Fruit fly (Drosophila melanogaster) whole organism, prepupa: Measurements from ENCODE around the gene CG33493.

Experiments
- Blimp-1 ChIP-seq: fragments of 200-800 bp; sonication (Bioruptor generic); optimal IDR thresholded peaks from 3 replicates; lab custom pipeline; 2017; ENCODE audit warnings: missing biosample characterization, missing genetic modification characterization, mild to moderate bottlenecking, moderate library complexity, missing genetic modification reagents
- CG10631 ChIP-seq: fragments of 200-800 bp; sonication (Bioruptor generic); optimal IDR thresholded peaks from 2 replicates; lab custom pipeline; 2016; ENCODE audit warnings: missing biosample characterization, missing genetic modification characterization
- CG11762 ChIP-seq: fragments of 200-800 bp; sonication (Bioruptor generic); optimal IDR thresholded peaks from 3 replicates; lab custom pipeline; 2016; ENCODE audit warnings: missing biosample characterization, missing genetic modification characterization; ENCODE audit not compliant: insufficient read depth
- CG11902 ChIP-seq: fragments of 200-800 bp; sonication (Bioruptor generic); optimal IDR thresholded peaks from 3 replicates; lab custom pipeline; 2016; ENCODE audit warnings: missing biosample characterization, missing genetic modification characterization
- CG15336 ChIP-seq: fragments of 200-800 bp; sonication (Bioruptor generic); IDR thresholded peaks from 2 replicates; pipeline ENCODE4 v1.3.6; 2022; ENCODE audit warnings: missing biosample characterization, missing genetic modification characterization
- CG1621 ChIP-seq: fragments of 200-800 bp; sonication (Bioruptor generic); optimal IDR thresholded peaks from 3 replicates; lab custom pipeline; 2018; ENCODE audit warnings: missing biosample characterization, mild to moderate bottlenecking, missing genetic modification characterization
- CG16779 ChIP-seq: fragments of 200-800 bp; sonication (Bioruptor generic); optimal IDR thresholded peaks from 3 replicates; lab custom pipeline; 2017; ENCODE audit warnings: missing biosample characterization, mild to moderate bottlenecking, missing genetic modification characterization
- CG3032 ChIP-seq: fragments of 200-800 bp; optimal IDR thresholded peaks from 2 replicates; lab custom pipeline; 2019; ENCODE audit warnings: missing biosample characterization, mild to moderate bottlenecking, missing genetic modification characterization, moderate library complexity
- CG31627 ChIP-seq: fragments of 200-800 bp; sonication (Bioruptor generic); optimal IDR thresholded peaks from 3 replicates; lab custom pipeline; 2016; ENCODE audit warnings: missing biosample characterization, missing genetic modification characterization
- CG32006 ChIP-seq: fragments of 200-800 bp; sonication (Bioruptor generic); optimal IDR thresholded peaks from 3 replicates; lab custom pipeline; 2017; ENCODE audit warnings: missing biosample characterization, mild to moderate bottlenecking, missing genetic modification characterization
- CG34406 ChIP-seq: fragments of 200-800 bp; sonication (Bioruptor generic); optimal IDR thresholded peaks from 3 replicates; lab custom pipeline; 2016; ENCODE audit warnings: missing biosample characterization, missing genetic modification characterization
- CG3919 ChIP-seq: fragments of 200-800 bp; sonication (Bioruptor generic); optimal IDR thresholded peaks from 3 replicates; lab custom pipeline; 2016; ENCODE audit warnings: missing biosample characterization, missing genetic modification characterization
- CG4318 ChIP-seq: fragments of 200-800 bp; sonication (Bioruptor generic); optimal IDR thresholded peaks from 3 replicates; lab custom pipeline; 2017; ENCODE audit warnings: missing biosample characterization, mild to moderate bottlenecking, missing genetic modification characterization
- CG6163 ChIP-seq: fragments of 200-800 bp; sonication (Bioruptor generic); IDR thresholded peaks from 3 replicates; pipeline ENCODE4 v1.3.6; 2022; ENCODE audit warnings: missing biosample characterization, missing genetic modification characterization
- CG6276 ChIP-seq: fragments of 200-800 bp; sonication (Bioruptor generic); optimal IDR thresholded peaks from 2 replicates; lab custom pipeline; 2017; ENCODE audit warnings: missing biosample characterization, mild to moderate bottlenecking, missing genetic modification characterization
- CG6808 ChIP-seq: fragments of 200-800 bp; sonication (Bioruptor generic); optimal IDR thresholded peaks from 3 replicates; lab custom pipeline; 2017; ENCODE audit warnings: missing biosample characterization, missing genetic modification characterization, mild to moderate bottlenecking, moderate library complexity, missing genetic modification reagents
- CG6854 ChIP-seq: fragments of 200-800 bp; sonication (Bioruptor generic); optimal IDR thresholded peaks from 2 replicates; lab custom pipeline; 2017; ENCODE audit warnings: missing biosample characterization, mild to moderate bottlenecking, missing genetic modification characterization
- CG7368 ChIP-seq: fragments of 200-800 bp; sonication (Bioruptor generic); optimal IDR thresholded peaks from 3 replicates; lab custom pipeline; 2016; ENCODE audit warnings: missing biosample characterization, missing genetic modification characterization
- CG8119 ChIP-seq: fragments of 200-800 bp; sonication (Bioruptor generic); IDR thresholded peaks from 3 replicates; pipeline ENCODE4 v1.3.6; 2022; ENCODE audit warnings: missing biosample characterization, missing genetic modification characterization
- CG8319 ChIP-seq: fragments of 200-800 bp; sonication (Bioruptor generic); optimal IDR thresholded peaks from 3 replicates; lab custom pipeline; 2016; ENCODE audit warnings: missing biosample characterization, missing genetic modification characterization
- CG8632 ChIP-seq: fragments of 200-800 bp; sonication (Bioruptor generic); optimal IDR thresholded peaks from 3 replicates; lab custom pipeline; 2016; ENCODE audit warnings: missing biosample characterization, missing genetic modification characterization
- CG9139 ChIP-seq: fragments of 200-800 bp; sonication (Bioruptor generic); optimal IDR thresholded peaks from 3 replicates; lab custom pipeline; 2017; ENCODE audit warnings: missing biosample characterization, mild to moderate bottlenecking, missing genetic modification characterization
- Eip75B ChIP-seq: fragments of 200-800 bp; sonication (Bioruptor generic); optimal IDR thresholded peaks from 3 replicates; lab custom pipeline; 2016; ENCODE audit warnings: missing biosample characterization, missing genetic modification characterization
- Eip78C ChIP-seq: fragments of 200-800 bp; sonication (Bioruptor generic); peaks from one replicate; lab custom pipeline; 2016; ENCODE audit warnings: missing biosample characterization, missing genetic modification characterization
- Ets21C ChIP-seq: fragments of 200-800 bp; sonication (Bioruptor generic); optimal IDR thresholded peaks from 3 replicates; lab custom pipeline; 2016; ENCODE audit warnings: missing biosample characterization, missing genetic modification characterization
- Ets96B ChIP-seq: fragments of 200-800 bp; optimal IDR thresholded peaks from 2 replicates; lab custom pipeline; 2019; ENCODE audit warnings: missing biosample characterization, mild to moderate bottlenecking, missing genetic modification characterization, moderate library complexity
- Gug ChIP-seq: fragments of 200-800 bp; sonication (Bioruptor generic); IDR thresholded peaks from 2 replicates; pipeline ENCODE4 v1.3.6; 2022; ENCODE audit warnings: missing biosample characterization, missing genetic modification characterization
- Hr38 ChIP-seq: sonication (Bioruptor generic); optimal IDR thresholded peaks from 2 replicates; lab custom pipeline; 2016; ENCODE audit warnings: missing biosample characterization, missing genetic modification characterization
- Hr39 ChIP-seq: fragments of 200-800 bp; sonication (Bioruptor generic); optimal IDR thresholded peaks from 2 replicates; lab custom pipeline; 2016; ENCODE audit warnings: missing biosample characterization, missing genetic modification characterization
- Hr4 ChIP-seq: fragments of 200-800 bp; sonication (Bioruptor generic); optimal IDR thresholded peaks from 3 replicates; lab custom pipeline; 2016; ENCODE audit warnings: missing biosample characterization, missing genetic modification characterization
- Lpt ChIP-seq: fragments of 200-800 bp; sonication (Bioruptor generic); optimal IDR thresholded peaks from 3 replicates; lab custom pipeline; 2016; ENCODE audit warnings: missing biosample characterization, missing genetic modification characterization
- Met ChIP-seq: fragments of 200-800 bp; sonication (Bioruptor generic); optimal IDR thresholded peaks from 3 replicates; lab custom pipeline; 2016; ENCODE audit warnings: missing biosample characterization, missing genetic modification characterization
- OdsH ChIP-seq: fragments of 200-800 bp; sonication (Bioruptor generic); optimal IDR thresholded peaks from 3 replicates; lab custom pipeline; 2016; ENCODE audit warnings: missing biosample characterization, missing genetic modification characterization
- Smox ChIP-seq: fragments of 200-800 bp; sonication (Bioruptor generic); optimal IDR thresholded peaks from 3 replicates; lab custom pipeline; 2016; ENCODE audit warnings: missing biosample characterization, missing genetic modification characterization
- Sox102F ChIP-seq: fragments of 200-800 bp; sonication (Bioruptor generic); optimal IDR thresholded peaks from 2 replicates; lab custom pipeline; 2016; ENCODE audit warnings: missing biosample characterization, mild to moderate bottlenecking, missing genetic modification characterization
- Sox14 ChIP-seq: fragments of 200-800 bp; sonication (Bioruptor generic); optimal IDR thresholded peaks from 3 replicates; lab custom pipeline; 2016; ENCODE audit warnings: missing biosample characterization, missing genetic modification characterization
- Sox15 ChIP-seq: fragments of 200-800 bp; sonication (Bioruptor generic); optimal IDR thresholded peaks from 3 replicates; lab custom pipeline; 2016; ENCODE audit warnings: missing biosample characterization, missing genetic modification characterization
- achi ChIP-seq: fragments of 200-800 bp; sonication (Bioruptor generic); optimal IDR thresholded peaks from 3 replicates; lab custom pipeline; 2016; ENCODE audit warnings: missing biosample characterization, missing genetic modification characterization
- acj6 ChIP-seq: fragments of 200-800 bp; sonication (Bioruptor generic); optimal IDR thresholded peaks from 3 replicates; lab custom pipeline; 2016; ENCODE audit warnings: missing biosample characterization, missing genetic modification characterization
- dac ChIP-seq: fragments of 200-800 bp; sonication (Bioruptor generic); optimal IDR thresholded peaks from 2 replicates; lab custom pipeline; 2017; ENCODE audit warnings: missing biosample characterization, mild to moderate bottlenecking, missing genetic modification characterization
- eg ChIP-seq: fragments of 200-800 bp; sonication (Bioruptor generic); IDR thresholded peaks from 3 replicates; pipeline ENCODE4 v1.3.6; 2022; ENCODE audit warnings: missing biosample characterization, missing genetic modification characterization
- esn ChIP-seq: fragments of 200-800 bp; sonication (Bioruptor generic); optimal IDR thresholded peaks from 2 replicates; lab custom pipeline; 2016; ENCODE audit warnings: missing biosample characterization, mild to moderate bottlenecking, missing genetic modification characterization, moderate library complexity
- fd85E ChIP-seq: fragments of 200-800 bp; sonication (Bioruptor generic); optimal IDR thresholded peaks from 3 replicates; lab custom pipeline; 2016; ENCODE audit warnings: missing biosample characterization, missing genetic modification characterization
- fkh ChIP-seq: fragments of 200-800 bp; sonication (Bioruptor generic); optimal IDR thresholded peaks from 3 replicates; lab custom pipeline; 2017; ENCODE audit warnings: missing biosample characterization, mild to moderate bottlenecking, missing genetic modification characterization, moderate library complexity
- lz ChIP-seq: fragments of 200-800 bp; sonication (Bioruptor generic); optimal IDR thresholded peaks from 3 replicates; lab custom pipeline; 2016; ENCODE audit warnings: missing biosample characterization, missing genetic modification characterization
- net ChIP-seq: fragments of 200-800 bp; sonication (Bioruptor generic); optimal IDR thresholded peaks from 3 replicates; lab custom pipeline; 2016; ENCODE audit warnings: missing biosample characterization, missing genetic modification characterization
- salr ChIP-seq, 2 experiments: fragments of 200-800 bp; sonication (Bioruptor generic); optimal IDR thresholded peaks; 3 replicates each; lab custom pipeline; 2016 to 2018; ENCODE audit warnings: missing biosample characterization in 2 of 2, missing genetic modification characterization in 2 of 2, mild to moderate bottlenecking in 1 of 2
- spab ChIP-seq: fragments of 200-800 bp; sonication (Bioruptor generic); optimal IDR thresholded peaks from 2 replicates; lab custom pipeline; 2017; ENCODE audit warnings: missing biosample characterization, mild to moderate bottlenecking, missing genetic modification characterization, missing genetic modification reagents
- svp ChIP-seq: fragments of 200-800 bp; sonication (Bioruptor generic); peaks from one replicate; lab custom pipeline; 2016; ENCODE audit warnings: missing biosample characterization, missing genetic modification characterization
- topi ChIP-seq: fragments of 200-800 bp; sonication (Bioruptor generic); optimal IDR thresholded peaks from 3 replicates; lab custom pipeline; 2016; ENCODE audit warnings: missing biosample characterization, missing genetic modification characterization
- vri ChIP-seq: fragments of 200-800 bp; sonication (Bioruptor generic); optimal IDR thresholded peaks from 3 replicates; lab custom pipeline; 2016; ENCODE audit warnings: missing biosample characterization, mild to moderate bottlenecking, missing genetic modification characterization

The CG33493 gene

dm6 chr3L:10738347-10739108 is 45.6 kb upstream of the CG33493 start:
- peak; percentile 81 for TF ChIP-seq CG34406 (GFP tag; lab: Kevin White, UChicago)
- TF ChIP-seq dac, result no peak
- peak; percentile 79 for TF ChIP-seq CG3919 (GFP tag; lab: Kevin White, UChicago)
- TF ChIP-seq Sox14, result no peak
- TF ChIP-seq Gug (GFP tag; lab: Robert Waterston, UW), result peak; percentile 37; the same call in 1 of the 2 replicates
- peak; percentile 91 for TF ChIP-seq CG8119
- peak; percentile 73 for TF ChIP-seq CG9139 (GFP tag; lab: Kevin White, UChicago)
- peak; percentile 72 for TF ChIP-seq svp (GFP tag; lab: Kevin White, UChicago)
- TF ChIP-seq esn (GFP tag; lab: Kevin White, UChicago), result peak; percentile 66
- peak; percentile 84 for TF ChIP-seq Ets96B (tag; lab: Kevin White, UChicago)
- TF ChIP-seq CG11902 (GFP tag; lab: Kevin White, UChicago), result peak; percentile 33
- TF ChIP-seq vri, result peak; percentile 29
- TF ChIP-seq Lpt, result peak; percentile 71
- peak; percentile 53 for TF ChIP-seq Hr39 (GFP tag; lab: Kevin White, UChicago)
- peak; percentile 85 for TF ChIP-seq CG3032 (tag; lab: Kevin White, UChicago)
- peak; percentile 50 for TF ChIP-seq Smox (GFP tag; lab: Kevin White, UChicago)
- TF ChIP-seq salr (GFP tag; optimal IDR thresholded peaks at IDR 0.05; lab: Kevin White, UChicago), result peak in 1 of 2 experiments; percentile 60
- TF ChIP-seq Hr4 (GFP tag; lab: Kevin White, UChicago), result peak; percentile 65
- TF ChIP-seq lz (GFP tag; lab: Kevin White, UChicago), result peak; percentile 25
- TF ChIP-seq CG10631 (GFP tag; lab: Kevin White, UChicago), result peak; percentile 80
- TF ChIP-seq net, result peak; percentile 14
- peak; percentile 30 for TF ChIP-seq CG6854 (GFP tag; lab: Kevin White, UChicago)
- peak; percentile 80 for TF ChIP-seq eg
- TF ChIP-seq CG16779 (tag; lab: Kevin White, UChicago), result peak; percentile 52
- no peak for TF ChIP-seq CG1621 (tag; lab: Kevin White, UChicago)
- TF ChIP-seq fd85E (GFP tag; lab: Kevin White, UChicago), result no peak
- TF ChIP-seq topi (GFP tag; lab: Kevin White, UChicago), result peak; percentile 47
- TF ChIP-seq CG6163 (GFP tag; lab: Robert Waterston, UW), result peak; percentile 48
- peak; percentile 82 for TF ChIP-seq CG6808 (GFP tag; lab: Kevin White, UChicago)
- peak; percentile 74 for TF ChIP-seq OdsH (GFP tag; lab: Kevin White, UChicago)
- no peak for TF ChIP-seq Hr38 (GFP tag; lab: Kevin White, UChicago)
- TF ChIP-seq CG32006 (GFP tag; lab: Kevin White, UChicago), result peak; percentile 92
- peak; percentile 80 for TF ChIP-seq CG11762 (GFP tag; lab: Kevin White, UChicago)
- TF ChIP-seq CG6276 (GFP tag; lab: Kevin White, UChicago), result peak; percentile 79
- peak; percentile 40 for TF ChIP-seq Met (GFP tag; lab: Kevin White, UChicago)
- TF ChIP-seq Ets21C (GFP tag; lab: Kevin White, UChicago), result no peak
- peak; percentile 67 for TF ChIP-seq CG8632 (GFP tag; lab: Kevin White, UChicago)
- peak; percentile 71 for TF ChIP-seq Blimp-1 (GFP tag; lab: Kevin White, UChicago)
- peak; percentile 84 for TF ChIP-seq fkh
- TF ChIP-seq acj6 (GFP tag; lab: Kevin White, UChicago), result peak; percentile 73
- TF ChIP-seq Sox15 (GFP tag; lab: Kevin White, UChicago), result peak; percentile 29
- peak; percentile 7 for TF ChIP-seq CG7368
- no peak for TF ChIP-seq Sox102F
- TF ChIP-seq CG31627 (GFP tag; lab: Kevin White, UChicago), result peak; percentile 53
- peak; percentile 72 for TF ChIP-seq spab (GFP tag; lab: Kevin White, UChicago)
- TF ChIP-seq Eip75B (GFP tag; lab: Kevin White, UChicago), result no peak
- no peak for TF ChIP-seq Eip78C
- TF ChIP-seq achi (GFP tag; lab: Kevin White, UChicago), result peak; percentile 81
- peak; percentile 85 for TF ChIP-seq CG15336 (GFP tag; lab: Robert Waterston, UW)
- peak; percentile 60 for TF ChIP-seq CG4318 (GFP tag; lab: Kevin White, UChicago)
- TF ChIP-seq CG8319 (GFP tag; lab: Kevin White, UChicago), result peak; percentile 57
